Worm (Caenorhabditis elegans) whole organism, L4/young adult: ENCODE results near the gene npr-30.

Experiments
- W03F9.2 ChIP-seq: fragments of 150-350 bp; optimal IDR thresholded peaks from 2 replicates; lab custom pipeline; 2014; ENCODE audit warnings: missing biosample characterization, missing genetic modification characterization
- dao-5 ChIP-seq: sonication (generic microtip); optimal IDR thresholded peaks from 2 replicates; lab custom pipeline; 2016; ENCODE audit warnings: missing genotype, missing genetic modification characterization, moderate library complexity, missing compliant biosample characterization
- him-1 ChIP-seq: sonication (generic microtip); optimal IDR thresholded peaks from 2 replicates; lab custom pipeline; 2016; ENCODE audit warnings: missing genotype, missing genetic modification reagents, missing genetic modification characterization, missing compliant biosample characterization

Gene npr-30

DNA sequence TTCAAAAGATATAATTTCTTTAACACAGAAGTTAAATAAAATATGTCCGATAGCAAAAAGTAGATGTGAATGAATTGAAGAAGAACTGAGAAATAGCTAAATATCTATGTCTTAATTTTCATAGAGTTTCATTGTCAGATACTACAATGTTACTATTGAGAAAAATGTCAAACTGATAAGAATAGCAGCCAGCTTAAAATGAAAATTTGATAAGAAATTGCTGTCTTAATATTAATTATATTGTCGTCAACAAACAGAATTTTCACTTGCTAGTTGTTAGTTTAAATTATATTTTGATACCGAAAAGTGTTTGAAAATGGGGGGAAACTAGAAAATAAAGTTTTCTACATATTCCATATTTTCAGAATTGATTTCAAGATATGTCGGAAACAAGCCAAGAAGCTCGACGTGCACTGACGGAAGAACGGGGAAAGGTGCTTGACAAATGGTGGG, at the start of gene npr-30, which contains the start of the genes fbxa-6 and cTel54X.2:
TSS of gene npr-30 (plus strand) at position 403 of the 453 bp plus-strand sequence.
TSS of gene fbxa-6 (minus strand) at position 179 of the 453 bp plus-strand sequence.
TSS of gene cTel54X.2 (plus strand) at position 360 of the 453 bp plus-strand sequence.
- no peak for TF ChIP-seq dao-5 (tag; lab: Kevin White, UChicago)
- no peak for TF ChIP-seq W03F9.2 (tag; lab: Kevin White, UChicago)
- no peak for TF ChIP-seq him-1 (tag; lab: Kevin White, UChicago)

DNA sequence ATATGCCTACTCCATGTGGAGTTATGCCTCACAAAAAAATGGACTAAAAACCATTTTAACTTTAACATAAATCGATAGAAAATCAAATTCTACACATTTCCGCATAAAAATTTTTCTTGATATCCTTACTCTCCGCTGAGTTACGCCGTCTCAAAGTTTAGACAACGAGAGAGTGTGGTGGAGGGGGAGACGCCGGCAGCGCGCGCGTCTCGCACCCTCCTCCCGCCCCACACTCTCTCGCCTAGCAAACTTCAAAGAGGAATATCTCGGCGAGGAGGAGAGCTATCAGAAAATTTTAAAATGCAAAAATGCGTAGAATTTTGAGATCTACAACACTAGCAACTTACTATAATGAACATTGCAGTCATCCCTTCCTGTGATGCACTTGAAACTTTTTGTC, 11.1 kb downstream of the npr-30 start:
- TF ChIP-seq dao-5 (tag; lab: Kevin White, UChicago), result no peak
- no peak for TF ChIP-seq W03F9.2 (tag; lab: Kevin White, UChicago)
- TF ChIP-seq him-1 (tag; lab: Kevin White, UChicago), result no peak

- TF ChIP-seq W03F9.2 (tag; lab: Kevin White, UChicago), result no peak
- no peak for TF ChIP-seq dao-5 (tag; lab: Kevin White, UChicago)
- no peak for TF ChIP-seq him-1 (tag; lab: Kevin White, UChicago)
These were observed 11.6 kb downstream of the npr-30 start, which contains the start of gene nhr-80 for ce11 chrIII:14671-15070. Gene nhr-80, minus strand, starts transcription at chrIII:14869.

DNA sequence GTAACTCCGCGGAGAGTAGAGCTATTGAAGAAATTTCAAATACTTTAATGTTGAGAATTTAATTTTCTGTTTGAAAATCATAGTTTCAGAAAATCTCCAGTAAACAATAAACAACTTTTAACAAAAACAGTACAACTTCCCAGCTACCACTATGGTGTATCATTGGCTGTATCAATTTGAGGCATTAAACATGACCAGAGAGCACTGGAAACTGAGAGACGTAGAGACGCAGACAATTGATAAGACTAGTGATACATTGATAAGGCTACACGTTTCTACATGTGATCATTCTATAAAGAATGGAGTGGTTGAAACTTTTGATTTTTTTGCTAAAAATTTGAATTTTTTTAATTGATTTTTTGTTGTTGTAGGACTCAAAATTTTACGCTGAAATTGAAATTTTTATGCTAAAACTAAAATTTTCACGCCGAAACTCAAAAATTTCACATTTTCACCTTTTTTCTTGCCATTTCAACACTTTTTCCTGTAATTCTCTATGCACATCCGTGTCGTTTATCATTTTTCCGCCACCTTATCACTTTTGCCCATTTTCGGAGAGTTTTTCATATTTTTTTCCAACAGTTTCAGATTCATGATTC, 12.2 kb downstream of the npr-30 start, which contains the start of gene H10E21.1:
TSS of gene H10E21.1 (plus strand) at position 549 of the 599 bp plus-strand sequence.
- no peak for TF ChIP-seq dao-5 (tag; lab: Kevin White, UChicago)
- no peak for TF ChIP-seq him-1 (tag; lab: Kevin White, UChicago)
- TF ChIP-seq W03F9.2 (tag; lab: Kevin White, UChicago), result no peak

DNA sequence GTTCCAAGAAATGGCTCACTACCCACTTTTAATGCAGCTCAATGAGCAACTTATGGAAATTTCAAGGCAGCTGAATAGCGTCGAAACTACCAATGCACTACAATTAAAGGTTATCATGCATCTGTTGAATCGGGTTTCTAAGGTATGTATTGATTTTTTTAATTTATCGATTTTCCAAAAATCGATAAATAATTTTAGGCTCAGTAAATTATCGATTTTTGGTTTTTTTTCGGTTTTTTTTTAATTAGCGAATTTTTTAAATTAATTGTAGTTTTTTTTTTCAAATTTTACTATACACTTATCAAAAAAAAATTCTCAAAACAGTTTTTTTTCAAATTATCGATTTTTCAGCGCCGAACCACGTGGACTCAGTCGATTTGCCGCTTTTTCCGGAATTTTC, 13.7 kb downstream of the npr-30 start:
- TF ChIP-seq W03F9.2 (tag; lab: Kevin White, UChicago), result no peak
- TF ChIP-seq dao-5 (tag; lab: Kevin White, UChicago), result no peak
- no peak for TF ChIP-seq him-1 (tag; lab: Kevin White, UChicago)

DNA sequence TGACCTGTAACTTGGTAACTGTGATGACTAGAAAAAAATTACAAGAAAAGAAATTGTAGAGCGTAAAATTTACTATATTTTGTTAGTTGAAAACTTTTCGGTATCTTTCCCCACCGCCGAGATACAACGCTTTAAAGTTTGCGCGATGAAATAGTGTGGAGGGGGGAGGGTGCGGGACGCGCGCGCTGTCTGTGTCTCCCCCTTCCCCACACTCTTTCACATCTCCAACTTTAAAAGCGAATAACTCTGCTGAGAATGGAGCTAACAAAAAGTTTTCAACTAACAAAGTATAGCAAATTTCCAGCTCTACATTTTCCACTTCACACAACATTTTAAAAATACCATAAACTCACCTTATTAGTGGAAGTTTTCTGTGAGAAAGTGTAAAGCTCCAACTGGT, 14.4 kb downstream of the npr-30 start:
- TF ChIP-seq dao-5 (tag; lab: Kevin White, UChicago) (no peak), him-1 (tag; lab: Kevin White, UChicago) (no peak), W03F9.2 (tag; lab: Kevin White, UChicago) (no peak)

DNA sequence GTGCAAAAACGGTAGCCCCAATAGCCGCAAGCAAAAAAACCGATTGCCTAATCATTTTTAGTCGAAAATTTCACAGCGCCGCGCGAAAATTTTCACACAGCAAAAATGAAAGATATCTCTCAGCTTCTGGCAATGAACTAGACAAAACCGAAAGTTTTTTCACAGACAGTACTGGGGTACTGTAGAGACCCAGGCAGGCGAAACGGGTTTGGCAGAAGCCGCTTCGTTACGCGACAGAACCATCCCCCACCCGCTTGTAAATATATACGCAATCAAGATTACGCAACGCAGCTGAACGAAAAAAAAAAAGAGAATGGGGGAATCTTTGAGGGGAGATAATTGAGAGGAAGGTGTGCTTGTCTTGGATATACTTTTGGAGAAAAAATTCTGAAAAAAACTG, 16.4 kb downstream of the npr-30 start, which contains the start of gene H10E21.4:
TSS of gene H10E21.4 (minus strand) at position 167 of the 400 bp plus-strand sequence.
- no peak for TF ChIP-seq him-1 (tag; lab: Kevin White, UChicago)
- TF ChIP-seq dao-5 (tag; lab: Kevin White, UChicago), result no peak
- no peak for TF ChIP-seq W03F9.2 (tag; lab: Kevin White, UChicago)

ce11 chrIII:21276-21675, 18.2 kb downstream of the npr-30 start:
- no peak for TF ChIP-seq dao-5 (tag; lab: Kevin White, UChicago)
- TF ChIP-seq him-1 (tag; lab: Kevin White, UChicago), result no peak
- TF ChIP-seq W03F9.2 (tag; lab: Kevin White, UChicago), result no peak

ce11 chrIII:23862-24261, 20.7 kb downstream of the npr-30 start, which contains the start of gene H10E21.5:
Gene H10E21.5, minus strand, starts transcription at chrIII:23962.
- TF ChIP-seq W03F9.2 (tag; lab: Kevin White, UChicago) (no peak), him-1 (tag; lab: Kevin White, UChicago) (no peak), dao-5 (tag; lab: Kevin White, UChicago) (no peak)

DNA sequence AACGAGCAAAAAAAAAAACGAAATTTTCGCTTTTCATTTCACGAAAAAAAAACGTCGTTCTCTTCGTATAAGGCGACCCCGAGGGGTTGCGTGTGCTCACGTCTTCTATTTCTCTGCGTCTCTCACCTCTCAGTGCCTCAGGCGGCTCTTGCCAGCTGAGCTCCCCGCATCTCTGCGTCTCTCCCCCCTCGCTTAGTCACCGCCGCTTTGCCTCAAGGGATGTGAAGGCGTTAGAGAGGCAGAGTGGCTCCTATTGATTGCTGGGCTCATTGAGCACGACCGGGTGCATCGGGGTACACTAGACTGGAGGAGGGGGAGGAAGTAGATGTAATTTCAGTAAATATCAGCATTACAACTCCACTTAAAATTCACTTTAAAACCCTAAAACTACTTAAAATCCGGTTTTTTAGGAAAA, 22.5 kb downstream of the npr-30 start:
- no peak for TF ChIP-seq W03F9.2 (tag; lab: Kevin White, UChicago)
- TF ChIP-seq dao-5 (tag; lab: Kevin White, UChicago), result no peak
- peak; percentile 86 for TF ChIP-seq him-1 (tag; lab: Kevin White, UChicago)

ce11 chrIII:27341-27947, 24.3 kb downstream of the npr-30 start:
- no peak for TF ChIP-seq dao-5 (tag; lab: Kevin White, UChicago)
- TF ChIP-seq W03F9.2 (tag; lab: Kevin White, UChicago), result no peak
- no peak for TF ChIP-seq him-1 (tag; lab: Kevin White, UChicago)

DNA sequence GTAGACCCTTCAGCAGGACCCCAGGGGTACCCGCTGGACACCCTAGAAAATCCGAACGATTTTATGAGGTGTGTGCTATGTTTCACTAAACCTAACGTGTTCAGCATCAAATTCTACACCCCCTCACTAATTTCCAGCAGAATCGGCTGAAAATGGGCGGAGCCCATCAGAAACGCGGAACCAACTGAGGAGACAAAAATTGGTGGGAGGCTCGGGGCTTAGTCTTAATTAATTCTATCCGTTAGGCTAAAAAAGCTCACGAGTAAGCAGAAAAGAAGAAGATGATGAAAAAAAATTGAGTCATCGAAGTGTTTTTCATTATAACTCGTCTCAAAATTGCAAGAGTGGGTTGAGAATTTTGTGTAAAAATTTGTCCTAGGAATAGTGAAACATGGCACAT, 25.7 kb downstream of the npr-30 start:
- TF ChIP-seq dao-5 (tag; lab: Kevin White, UChicago) (no peak), W03F9.2 (tag; lab: Kevin White, UChicago) (no peak), him-1 (tag; lab: Kevin White, UChicago) (no peak)

DNA sequence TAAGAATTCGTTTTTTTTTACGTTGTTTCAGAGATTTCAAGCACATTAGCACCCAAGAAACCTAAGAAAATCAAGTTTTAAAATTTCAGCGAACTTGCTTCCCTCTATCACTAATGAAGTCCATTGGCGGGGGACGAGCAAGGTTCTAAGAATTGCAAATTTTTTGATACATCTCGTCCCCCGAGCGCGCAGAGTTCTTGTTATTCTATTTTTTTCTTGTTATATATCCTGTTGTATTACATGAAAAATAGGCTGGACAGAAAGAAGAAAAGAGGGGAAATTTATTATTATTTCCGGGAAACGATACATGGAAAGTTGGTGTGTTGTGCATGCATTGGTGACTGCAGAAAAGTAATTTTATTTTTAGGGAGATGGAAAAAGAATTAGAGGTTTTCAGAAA, 26.5 kb downstream of the npr-30 start:
- no peak for TF ChIP-seq dao-5 (tag; lab: Kevin White, UChicago)
- no peak for TF ChIP-seq him-1 (tag; lab: Kevin White, UChicago)
- no peak for TF ChIP-seq W03F9.2 (tag; lab: Kevin White, UChicago)
